Worm (Caenorhabditis elegans): ENCODE data around the gene srz-62.

DNA sequence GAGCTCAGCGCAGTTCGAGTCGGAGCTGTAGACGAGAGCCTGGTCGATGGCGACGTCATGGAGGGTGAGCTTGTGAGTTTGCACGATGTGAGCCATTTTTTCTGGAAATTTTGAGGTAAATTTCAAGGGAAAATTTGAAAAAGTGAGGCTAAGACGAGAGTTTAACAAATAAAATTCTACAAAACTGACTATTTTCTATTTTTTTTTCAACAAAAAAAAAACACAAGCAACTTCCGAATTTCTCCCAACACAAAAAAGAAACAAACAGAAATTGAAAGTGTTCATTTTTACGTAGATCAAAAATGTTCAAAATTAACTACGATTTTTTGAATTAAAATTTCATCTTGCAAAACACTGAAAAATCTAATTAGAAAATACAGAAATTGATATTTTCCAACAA, 26.6 kb upstream of the srz-62 start, which contains the start of gene F37C4.5:
- TF ChIP-seq jun-1 (tag; optimal IDR thresholded peaks at IDR 0.05) (no peak), ama-1 (optimal IDR thresholded peaks at IDR 0.05) (no peak), snpc-4 (tag; optimal IDR thresholded peaks at IDR 0.05) (no peak), elt-2 (tag; optimal IDR thresholded peaks at IDR 0.05) (no peak)
